Fruit fly (Drosophila melanogaster): ENCODE measurements around the gene Sfp24F.
A peak's percentile ranks its signal among the peaks of the same experiment; 100 is the strongest.

Gene Sfp24F

dm6 chr2L:4448582-4449016, 6.7 kb upstream of the Sfp24F start, which contains the start of gene MFS18 (continued):
- no peak for TF ChIP-seq cad (GFP tag; optimal IDR thresholded peaks at IDR 0.05)
- peak; percentile 88 for TF ChIP-seq Usf (GFP tag; optimal IDR thresholded peaks at IDR 0.05)
- TF ChIP-seq Poxn (GFP tag; IDR thresholded peaks at IDR 0.05): peak; percentile 92
- no peak for TF ChIP-seq CG17568 (GFP tag; optimal IDR thresholded peaks at IDR 0.05)
- TF ChIP-seq CG11247 (GFP tag; IDR thresholded peaks at IDR 0.05): peak; percentile 97
- peak; percentile 96 for TF ChIP-seq CG7987 (GFP tag; optimal IDR thresholded peaks at IDR 0.05)
- TF ChIP-seq pzg (GFP tag; optimal IDR thresholded peaks at IDR 0.05): peak; percentile 45
- TF ChIP-seq ranshi (GFP tag; IDR thresholded peaks at IDR 0.05): peak; percentile 99
- peak; percentile 90 for TF ChIP-seq Bteb2 (GFP tag; optimal IDR thresholded peaks at IDR 0.05)
- TF ChIP-seq gsb-n (tag; optimal IDR thresholded peaks at IDR 0.05): peak; percentile 97
- peak; percentile 99 for TF ChIP-seq lab (GFP tag; optimal IDR thresholded peaks at IDR 0.05)
- peak; percentile 99 for TF ChIP-seq otp (GFP tag; IDR thresholded peaks at IDR 0.05)
- TF ChIP-seq HHEX (GFP tag; optimal IDR thresholded peaks at IDR 0.05): peak; percentile 98
- TF ChIP-seq HmgZ (tag; optimal IDR thresholded peaks at IDR 0.05): peak; percentile 96
- TF ChIP-seq ato (GFP tag; IDR thresholded peaks at IDR 0.05; ENCODE audit: partially characterized antibody): peak; percentile 92
- peak; percentile 70 for TF ChIP-seq Dip2 (GFP tag; IDR thresholded peaks at IDR 0.05)
- peak; percentile 89 for TF ChIP-seq CG4854 (GFP tag; optimal IDR thresholded peaks at IDR 0.05)
- TF ChIP-seq CG15011 (GFP tag; optimal IDR thresholded peaks at IDR 0.05): peak; percentile 97
- TF ChIP-seq Dll (GFP tag; IDR thresholded peaks at IDR 0.05; ENCODE audit: partially characterized antibody): peak; percentile 63; the same call in 2 of the 4 replicates
- TF ChIP-seq MBD-R2 (GFP tag; IDR thresholded peaks at IDR 0.05): peak; percentile 98
- TF ChIP-seq CG9876 (GFP tag; optimal IDR thresholded peaks at IDR 0.05): peak; percentile 60
- peak; percentile 63 for TF ChIP-seq tx (GFP tag; optimal IDR thresholded peaks at IDR 0.05)
- TF ChIP-seq wdn (GFP tag; IDR thresholded peaks at IDR 0.05): peak; percentile 98
- TF ChIP-seq caup (GFP tag; optimal IDR thresholded peaks at IDR 0.05; ENCODE audit: severe bottlenecking): peak; percentile 97
- peak; percentile 87 for TF ChIP-seq CG1647 (GFP tag; optimal IDR thresholded peaks at IDR 0.05)
- TF ChIP-seq CG10274 (GFP tag; optimal IDR thresholded peaks at IDR 0.05): peak; percentile 100
- TF ChIP-seq D19A (tag; optimal IDR thresholded peaks at IDR 0.05): peak; percentile 88
- TF ChIP-seq Hsf (GFP tag; optimal IDR thresholded peaks at IDR 0.05): peak; percentile 94
- TF ChIP-seq zen2 (GFP tag; IDR thresholded peaks at IDR 0.05; ENCODE audit: partially characterized antibody): peak; percentile 77
- TF ChIP-seq Sry-β (GFP tag; optimal IDR thresholded peaks at IDR 0.05): peak; percentile 71
- peak; percentile 97 for TF ChIP-seq az2 (GFP tag; optimal IDR thresholded peaks at IDR 0.05)
- peak; percentile 93 for TF ChIP-seq ham (GFP tag; IDR thresholded peaks at IDR 0.05)
- TF ChIP-seq pb (GFP tag; optimal IDR thresholded peaks at IDR 0.05): peak; percentile 88
- peak; percentile 91 for TF ChIP-seq nom (GFP tag; optimal IDR thresholded peaks at IDR 0.05)
- TF ChIP-seq fd64A (GFP tag; optimal IDR thresholded peaks at IDR 0.05): peak; percentile 91
- peak; percentile 83; the same call in 2 of the 3 replicates for TF ChIP-seq Opbp (GFP tag; IDR thresholded peaks at IDR 0.05; ENCODE audit: partially characterized antibody)
- peak; percentile 95 for TF ChIP-seq dan (GFP tag; IDR thresholded peaks at IDR 0.05)
- TF ChIP-seq CG17829 (tag; optimal IDR thresholded peaks at IDR 0.05): peak; percentile 99
- TF ChIP-seq B-H1 (GFP tag; IDR thresholded peaks at IDR 0.05): peak; percentile 99
- no peak for TF ChIP-seq fru (optimal IDR thresholded peaks at IDR 0.05)
- TF ChIP-seq CG3847 (GFP tag; IDR thresholded peaks at IDR 0.05): peak; percentile 97
- TF ChIP-seq hbn (GFP tag; IDR thresholded peaks at IDR 0.05; ENCODE audit: partially characterized antibody): peak; percentile 46
- no peak for TF ChIP-seq yki (optimal IDR thresholded peaks at IDR 0.05)
- TF ChIP-seq CG6254 (GFP tag; optimal IDR thresholded peaks at IDR 0.05): peak; percentile 97
- TF ChIP-seq esg (GFP tag; conservative IDR thresholded peaks at IDR 0.05): peak; percentile 99
- peak; percentile 99 for TF ChIP-seq peb (GFP tag; IDR thresholded peaks at IDR 0.05)
- TF ChIP-seq eyg (GFP tag; optimal IDR thresholded peaks at IDR 0.05): peak; percentile 85
- TF ChIP-seq CG2202 (tag; optimal IDR thresholded peaks at IDR 0.05): peak; percentile 95
- peak; percentile 69 for TF ChIP-seq Atf3 (GFP tag; optimal IDR thresholded peaks at IDR 0.05)
- TF ChIP-seq sr (GFP tag; IDR thresholded peaks at IDR 0.05): peak; percentile 95
- peak; percentile 72 for TF ChIP-seq Elba2 (GFP tag; optimal IDR thresholded peaks at IDR 0.05)

Measured in whole organism, embryonic.